Worm (Caenorhabditis elegans) whole organism, young adult: ENCODE data around the gene ccdc-149.

Experiments
- Y53F4B.3 ChIP-seq: fragments of 200-800 bp; sonication (Bioruptor generic); IDR thresholded peaks from 2 replicates; pipeline ENCODE4 v1.3.6; 2022; ENCODE audit warnings: missing genetic modification reagents, missing genetic modification characterization, missing compliant biosample characterization
- ama-1 ChIP-seq, 3 experiments: fragments of 150-350 bp in 1 of 3; sonication (generic microtip) in 2 of 3; optimal IDR thresholded peaks; 2 replicates each; lab custom pipeline; 2014 to 2018; ENCODE audit warnings: missing biosample characterization in 2 of 3, missing genetic modification characterization in 2 of 3, missing genetic modification reagents in 2 of 3
- bed-2 ChIP-seq: fragments of 200-800 bp; sonication (Bioruptor generic); IDR thresholded peaks from 2 replicates; pipeline ENCODE4 v1.3.6; 2022; ENCODE audit warnings: missing genetic modification reagents, missing genetic modification characterization, missing compliant biosample characterization
- chd-7 ChIP-seq: sonication (generic microtip); optimal IDR thresholded peaks from 2 replicates; lab custom pipeline; 2016; ENCODE audit warnings: mild to moderate bottlenecking, missing genetic modification characterization, moderate library complexity, missing compliant biosample characterization
- fkh-3 ChIP-seq: sonication (generic microtip); optimal IDR thresholded peaks from 2 replicates; lab custom pipeline; 2016; ENCODE audit warnings: mild to moderate bottlenecking, missing genetic modification characterization, missing compliant biosample characterization
- nfya-1 ChIP-seq: sonication (generic microtip); optimal IDR thresholded peaks from 2 replicates; lab custom pipeline; 2017; ENCODE audit warnings: antibody characterized with exemption, missing compliant biosample characterization, missing genetic modification characterization, borderline replicate concordance; ENCODE audit not compliant: insufficient read depth
- sdz-38 ChIP-seq: sonication (generic microtip); optimal IDR thresholded peaks from 2 replicates; lab custom pipeline; 2016; ENCODE audit warnings: missing genotype, missing genetic modification characterization, missing compliant biosample characterization
- sea-2 ChIP-seq: fragments of 200-800 bp; sonication (Bioruptor generic); IDR thresholded peaks from 2 replicates; pipeline ENCODE4 v1.3.6; 2022; ENCODE audit warnings: missing genetic modification characterization, missing compliant biosample characterization
- unc-130 ChIP-seq: sonication (generic microtip); optimal IDR thresholded peaks from 2 replicates; lab custom pipeline; 2016; ENCODE audit warnings: missing genetic modification reagents, missing genetic modification characterization, missing compliant biosample characterization
- xnd-1 ChIP-seq: sonication (generic microtip); optimal IDR thresholded peaks from 2 replicates; lab custom pipeline; 2016; ENCODE audit warnings: missing genotype, missing genetic modification reagents, missing genetic modification characterization, missing compliant biosample characterization
- ztf-25 ChIP-seq: fragments of 200-800 bp; sonication (Bioruptor generic); IDR thresholded peaks from 2 replicates; pipeline ENCODE4 v1.3.6; 2022; ENCODE audit warnings: missing genetic modification reagents, missing genetic modification characterization, missing compliant biosample characterization

- TF ChIP-seq ztf-25 (GFP tag; lab: Robert Waterston, UW) (no peak), fkh-3 (tag; lab: Kevin White, UChicago) (no peak), nfya-1 (tag; lab: Kevin White, UChicago) (no peak), sea-2 (GFP tag; lab: Robert Waterston, UW) (no peak), unc-130 (GFP tag; lab: Kevin White, UChicago) (no peak), ama-1 (optimal IDR thresholded peaks at IDR 0.05; lab: Kevin White, UChicago) (peak; percentile 48), ama-1 (GFP tag; optimal IDR thresholded peaks at IDR 0.05; lab: Kevin White, UChicago) (no peak), xnd-1 (tag; lab: Kevin White, UChicago) (no peak), Y53F4B.3 (GFP tag; lab: Robert Waterston, UW) (no peak), chd-7 (tag; lab: Kevin White, UChicago) (no peak), bed-2 (GFP tag; lab: Robert Waterston, UW) (no peak), sdz-38 (tag; lab: Kevin White, UChicago) (no peak)
Measured at ce11 chrX:11480990-11481824, 30.0 kb downstream of the ccdc-149 start.
